Fruit fly (Drosophila melanogaster): Measurements from ENCODE around the gene rtp.

rtp gene

DNA sequence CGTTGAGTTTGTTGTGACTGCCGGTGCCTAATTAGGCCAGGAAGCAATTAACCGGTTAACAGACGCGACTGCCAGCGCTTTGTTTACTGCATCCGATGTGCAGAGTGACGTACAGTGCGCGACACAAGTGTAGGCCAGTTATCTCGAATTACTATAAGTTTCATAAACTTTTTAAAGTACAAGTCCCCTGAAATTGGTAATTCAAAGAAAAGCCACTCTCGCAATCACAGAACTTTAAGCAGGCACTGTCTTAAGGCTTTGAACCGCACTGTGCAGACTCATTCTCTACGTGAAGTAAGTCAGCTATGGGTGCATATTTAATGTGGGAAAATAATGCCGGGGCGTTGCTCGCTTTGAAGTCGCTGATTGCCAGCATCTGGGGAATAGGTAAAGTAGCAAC lies 27.6 kb downstream of the rtp start (continued):
- TF ChIP-seq CG12391 (tag; optimal IDR thresholded peaks at IDR 0.05): peak; percentile 40
- TF ChIP-seq Mad (GFP tag; optimal IDR thresholded peaks at IDR 0.05): no peak
- TF ChIP-seq h (optimal IDR thresholded peaks at IDR 0.05): no peak
- TF ChIP-seq Camta (GFP tag; optimal IDR thresholded peaks at IDR 0.05): peak; percentile 6
- peak; percentile 6 for TF ChIP-seq Myb (GFP tag; optimal IDR thresholded peaks at IDR 0.05)
- TF ChIP-seq CG14710 (tag; optimal IDR thresholded peaks at IDR 0.05): peak; percentile 32
- peak; percentile 55 for TF ChIP-seq Ssrp (tag; optimal IDR thresholded peaks at IDR 0.05)
- peak; percentile 80 for TF ChIP-seq ci (GFP tag; IDR thresholded peaks at IDR 0.05)
- TF ChIP-seq CG2889 (GFP tag; IDR thresholded peaks at IDR 0.05): no peak
- no peak for TF ChIP-seq hth (optimal IDR thresholded peaks at IDR 0.05)
- TF ChIP-seq row (GFP tag; IDR thresholded peaks at IDR 0.05): peak; percentile 27; the same call in 1 of the 3 replicates
- no peak for TF ChIP-seq CG7963 (GFP tag; IDR thresholded peaks at IDR 0.05; ENCODE audit: partially characterized antibody)
- no peak for TF ChIP-seq sd (tag; optimal IDR thresholded peaks at IDR 0.05)
- no peak for TF ChIP-seq BEAF-32 (GFP tag; optimal IDR thresholded peaks at IDR 0.05)
- TF ChIP-seq Dp (GFP tag; optimal IDR thresholded peaks at IDR 0.05): no peak
- TF ChIP-seq vvl (GFP tag; IDR thresholded peaks at IDR 0.05): peak; percentile 72
- no peak for TF ChIP-seq C15 (GFP tag; IDR thresholded peaks at IDR 0.05)
- no peak for TF ChIP-seq pnt (GFP tag; optimal IDR thresholded peaks at IDR 0.05)
- no peak for TF ChIP-seq CG18011 (GFP tag; optimal IDR thresholded peaks at IDR 0.05)
- TF ChIP-seq toy (GFP tag; IDR thresholded peaks at IDR 0.05): no peak
- no peak for TF ChIP-seq nerfin-1 (tag; optimal IDR thresholded peaks at IDR 0.05)
- TF ChIP-seq HLH4C (GFP tag; IDR thresholded peaks at IDR 0.05; ENCODE audit: partially characterized antibody): no peak
- no peak for TF ChIP-seq Side (GFP tag; optimal IDR thresholded peaks at IDR 0.05)
- no peak for TF ChIP-seq bigmax (GFP tag; optimal IDR thresholded peaks at IDR 0.05)
- no peak for TF ChIP-seq CG12071 (GFP tag; optimal IDR thresholded peaks at IDR 0.05)
- peak; percentile 68 for TF ChIP-seq dmrt99B (tag; optimal IDR thresholded peaks at IDR 0.05)
- peak; percentile 25 for TF ChIP-seq Chrac-16 (GFP tag; optimal IDR thresholded peaks at IDR 0.05)
- TF ChIP-seq CG10321 (GFP tag; IDR thresholded peaks at IDR 0.05): no peak
- TF ChIP-seq knrl (GFP tag; IDR thresholded peaks at IDR 0.05; ENCODE audit: partially characterized antibody): no peak
- TF ChIP-seq Kr (GFP tag; optimal IDR thresholded peaks at IDR 0.05): no peak
- TF ChIP-seq pb (GFP tag; optimal IDR thresholded peaks at IDR 0.05): no peak
- TF ChIP-seq CG30020 (tag; optimal IDR thresholded peaks at IDR 0.05): no peak
- TF ChIP-seq Hsf (GFP tag; optimal IDR thresholded peaks at IDR 0.05): peak; percentile 12
- no peak for TF ChIP-seq ash1 (GFP tag; optimal IDR thresholded peaks at IDR 0.05)
- 0 out of 2 replicates have a peak, but pooled peaks have one; percentile 26 for TF ChIP-seq stc (GFP tag; IDR thresholded peaks at IDR 0.05)
- TF ChIP-seq ind (GFP tag; optimal IDR thresholded peaks at IDR 0.05): peak; percentile 21
- TF ChIP-seq cad (GFP tag; optimal IDR thresholded peaks at IDR 0.05): no peak
- TF ChIP-seq CG2129 (GFP tag; IDR thresholded peaks at IDR 0.05; ENCODE audit: partially characterized antibody): no peak
- no peak for TF ChIP-seq E2f1 (GFP tag; IDR thresholded peaks at IDR 0.05)
- no peak for TF ChIP-seq Fer3 (tag; optimal IDR thresholded peaks at IDR 0.05)
- TF ChIP-seq CG9215 (GFP tag; IDR thresholded peaks at IDR 0.05): no peak
- TF ChIP-seq CG13296 (GFP tag; optimal IDR thresholded peaks at IDR 0.05): no peak
- peak in 1 of 3 experiments; percentile 9 for TF ChIP-seq lola (GFP tag; optimal IDR thresholded peaks at IDR 0.05)
- peak; percentile 19 for TF ChIP-seq CG10267 (tag; optimal IDR thresholded peaks at IDR 0.05)
- TF ChIP-seq oc (tag; optimal IDR thresholded peaks at IDR 0.05): peak; percentile 26
- TF ChIP-seq CG10147 (GFP tag; optimal IDR thresholded peaks at IDR 0.05): no peak
- TF ChIP-seq pros (GFP tag; optimal IDR thresholded peaks at IDR 0.05): no peak
- 0 out of 2 replicates have a peak, but pooled peaks have one; percentile 45 for TF ChIP-seq chm (GFP tag; IDR thresholded peaks at IDR 0.05)
- TF ChIP-seq Spps (tag; optimal IDR thresholded peaks at IDR 0.05): no peak
- no peak for TF ChIP-seq CG32767 (GFP tag; IDR thresholded peaks at IDR 0.05)
- no peak for TF ChIP-seq chn (GFP tag; optimal IDR thresholded peaks at IDR 0.05)
